Fruit fly (Drosophila melanogaster) whole organism, embryonic: ENCODE measurements around the gene ImpE3.

Experiments
- Abd-B ChIP-seq: fragments of 200-800 bp; sonication (Bioruptor generic); optimal IDR thresholded peaks from 2 replicates; lab custom pipeline; 2018; ENCODE audit warnings: missing biosample characterization, mild to moderate bottlenecking, missing genetic modification characterization, moderate library complexity
- B-H2 ChIP-seq: fragments of 200-800 bp; sonication (Bioruptor generic); optimal IDR thresholded peaks from 2 replicates; lab custom pipeline; 2018; ENCODE audit warnings: missing biosample characterization, mild to moderate bottlenecking, missing genetic modification characterization
- BEAF-32 ChIP-seq: fragments of 200-800 bp; sonication (Bioruptor generic); optimal IDR thresholded peaks from 3 replicates; lab custom pipeline; 2017; ENCODE audit warnings: missing biosample characterization, missing genetic modification characterization, mild to moderate bottlenecking, moderate library complexity, missing genetic modification reagents
- CG10462 ChIP-seq: fragments of 200-800 bp; sonication (Bioruptor generic); optimal IDR thresholded peaks from 2 replicates; lab custom pipeline; 2016; ENCODE audit warnings: missing biosample characterization, missing genetic modification characterization
- CG10543 ChIP-seq: fragments of 200-800 bp; sonication (Bioruptor generic); optimal IDR thresholded peaks from 3 replicates; lab custom pipeline; 2017; ENCODE audit warnings: missing biosample characterization, mild to moderate bottlenecking, missing genetic modification characterization, moderate library complexity
- CG10654 ChIP-seq: fragments of 200-800 bp; sonication (Bioruptor generic); optimal IDR thresholded peaks from 2 replicates; lab custom pipeline; 2016; ENCODE audit warnings: missing biosample characterization, missing genetic modification characterization
- CG12659 ChIP-seq: fragments of 200-800 bp; sonication (Bioruptor generic); optimal IDR thresholded peaks from 3 replicates; lab custom pipeline; 2017; ENCODE audit warnings: mild to moderate bottlenecking, missing biosample characterization, missing genetic modification reagents, missing genetic modification characterization
- CG13775 ChIP-seq: fragments of 200-800 bp; sonication (Bioruptor generic); optimal IDR thresholded peaks from 3 replicates; lab custom pipeline; 2017; ENCODE audit warnings: missing biosample characterization, mild to moderate bottlenecking, missing genetic modification characterization
- CG16779 ChIP-seq: fragments of 200-800 bp; sonication (Bioruptor generic); IDR thresholded peaks from 2 replicates; pipeline ENCODE4 v1.3.6; 2022; ENCODE audit warnings: missing biosample characterization, missing genetic modification characterization
- CG2129 ChIP-seq: fragments of 200-800 bp; sonication (Bioruptor generic); IDR thresholded peaks from 2 replicates; pipeline ENCODE4 v1.3.6; 2022; ENCODE audit warnings: missing biosample characterization, missing genetic modification characterization; ENCODE audit not compliant: partially characterized antibody
- CG2199 ChIP-seq: fragments of 200-800 bp; sonication (Bioruptor generic); IDR thresholded peaks from 3 replicates; pipeline ENCODE4 v1.3.6; 2022; ENCODE audit warnings: missing biosample characterization, missing genetic modification characterization
- CG3163 ChIP-seq: fragments of 200-800 bp; sonication (Bioruptor generic); optimal IDR thresholded peaks from 3 replicates; lab custom pipeline; 2016; ENCODE audit warnings: missing biosample characterization, missing genetic modification characterization
- CG3281 ChIP-seq: fragments of 200-800 bp; sonication (Bioruptor generic); optimal IDR thresholded peaks from 3 replicates; lab custom pipeline; 2017; ENCODE audit warnings: missing biosample characterization, mild to moderate bottlenecking, missing genetic modification characterization
- CG3995 ChIP-seq: fragments of 200-800 bp; sonication (Bioruptor generic); optimal IDR thresholded peaks from 3 replicates; lab custom pipeline; 2016; ENCODE audit warnings: missing biosample characterization, missing genetic modification characterization
- CG8281 ChIP-seq: fragments of 200-800 bp; sonication (Bioruptor generic); optimal IDR thresholded peaks from 2 replicates; lab custom pipeline; 2018; ENCODE audit warnings: missing biosample characterization, mild to moderate bottlenecking, missing genetic modification characterization, moderate library complexity
- CG8359 ChIP-seq: fragments of 200-800 bp; sonication (Bioruptor generic); optimal IDR thresholded peaks from 2 replicates; lab custom pipeline; 2017; ENCODE audit warnings: missing biosample characterization, mild to moderate bottlenecking, missing genetic modification characterization, borderline replicate concordance
- Ets65A ChIP-seq: fragments of 200-800 bp; sonication (Bioruptor generic); peaks from one replicate; lab custom pipeline; 2016; ENCODE audit warnings: missing biosample characterization, missing genetic modification characterization
- HLH3B ChIP-seq: fragments of 200-800 bp; sonication (Bioruptor generic); IDR thresholded peaks from 2 replicates; pipeline ENCODE4 v1.3.6; 2022; ENCODE audit warnings: missing biosample characterization, missing genetic modification characterization
- Hr51 ChIP-seq, 2 experiments: fragments of 200-800 bp; sonication (Bioruptor generic); optimal IDR thresholded peaks; 2 replicates in 1 of 2; 3 replicates in 1 of 2; lab custom pipeline; 2016 to 2018; ENCODE audit warnings: missing biosample characterization in 2 of 2, missing genetic modification characterization in 2 of 2, mild to moderate bottlenecking in 1 of 2, moderate library complexity in 1 of 2
- NC2β ChIP-seq: fragments of 200-800 bp; sonication (Bioruptor generic); optimal IDR thresholded peaks from 2 replicates; lab custom pipeline; 2016; ENCODE audit warnings: missing biosample characterization, missing genetic modification characterization
- Six4 ChIP-seq: fragments of 200-800 bp; sonication (Bioruptor generic); optimal IDR thresholded peaks from 2 replicates; lab custom pipeline; 2016; ENCODE audit warnings: missing biosample characterization, missing genetic modification characterization
- Sox102F ChIP-seq: fragments of 200-800 bp; sonication (Bioruptor generic); optimal IDR thresholded peaks from 2 replicates; lab custom pipeline; 2018; ENCODE audit warnings: missing biosample characterization, mild to moderate bottlenecking, missing genetic modification characterization, moderate library complexity
- ara ChIP-seq: fragments of 200-800 bp; sonication (Bioruptor generic); IDR thresholded peaks from 2 replicates; pipeline ENCODE4 v1.3.6; 2022; ENCODE audit warnings: missing biosample characterization, missing genetic modification characterization
- cg ChIP-seq: fragments of 200-800 bp; sonication (Bioruptor generic); optimal IDR thresholded peaks from 3 replicates; lab custom pipeline; 2019; ENCODE audit warnings: missing biosample characterization, mild to moderate bottlenecking, missing genetic modification characterization, moderate library complexity
- chinmo ChIP-seq: fragments of 200-800 bp; sonication (Bioruptor generic); IDR thresholded peaks from 4 replicates; pipeline ENCODE4 v1.3.6; 2022; ENCODE audit warnings: missing biosample characterization, missing genetic modification characterization; ENCODE audit not compliant: partially characterized antibody
- dati ChIP-seq: fragments of 200-800 bp; sonication (Bioruptor generic); IDR thresholded peaks from 2 replicates; pipeline ENCODE4 v1.3.6; 2022; ENCODE audit warnings: missing biosample characterization, missing genetic modification characterization
- dmrt99B ChIP-seq: fragments of 200-800 bp; sonication (Bioruptor generic); optimal IDR thresholded peaks from 2 replicates; lab custom pipeline; 2018; ENCODE audit warnings: missing biosample characterization, mild to moderate bottlenecking, missing genetic modification characterization, moderate library complexity
- gem ChIP-seq: fragments of 200-800 bp; sonication (Bioruptor generic); optimal IDR thresholded peaks from 2 replicates; lab custom pipeline; 2019; ENCODE audit warnings: missing biosample characterization, mild to moderate bottlenecking, missing genetic modification characterization, moderate library complexity
- hth ChIP-seq: fragments of >200 bp; optimal IDR thresholded peaks from 2 replicates; lab custom pipeline; 2017; ENCODE audit warnings: inconsistent platforms
- ken ChIP-seq: fragments of 200-800 bp; sonication (Bioruptor generic); IDR thresholded peaks from 3 replicates; pipeline ENCODE4 v1.3.6; 2022; ENCODE audit warnings: missing biosample characterization, missing genetic modification characterization
- klu ChIP-seq: fragments of 200-800 bp; sonication (Bioruptor generic); IDR thresholded peaks from 2 replicates; pipeline ENCODE4 v1.3.6; 2022; ENCODE audit warnings: missing biosample characterization, missing genetic modification characterization
- lmd ChIP-seq: fragments of 200-800 bp; sonication (Bioruptor generic); IDR thresholded peaks from 2 replicates; pipeline ENCODE4 v1.3.6; 2022; ENCODE audit warnings: missing biosample characterization, missing genetic modification characterization
- lola ChIP-seq, 3 experiments: fragments of >200 bp in 2 of 3; fragments of 200-800 bp in 1 of 3; sonication (Bioruptor generic) in 1 of 3; optimal IDR thresholded peaks; 2 replicates each; lab custom pipeline; 2017 to 2019; ENCODE audit warnings: missing biosample characterization in 3 of 3, missing genetic modification characterization in 3 of 3, mild to moderate bottlenecking in 1 of 3, moderate library complexity in 1 of 3
- mirr ChIP-seq: fragments of 200-800 bp; sonication (Bioruptor generic); optimal IDR thresholded peaks from 3 replicates; lab custom pipeline; 2018; ENCODE audit warnings: missing biosample characterization, mild to moderate bottlenecking, missing genetic modification characterization
- nom ChIP-seq: fragments of 200-800 bp; sonication (Bioruptor generic); optimal IDR thresholded peaks from 2 replicates; lab custom pipeline; 2017; ENCODE audit warnings: missing biosample characterization, missing genetic modification characterization, mild to moderate bottlenecking, moderate library complexity, missing genetic modification reagents
- pnt ChIP-seq: fragments of 200-800 bp; sonication (Bioruptor generic); optimal IDR thresholded peaks from 3 replicates; lab custom pipeline; 2016; ENCODE audit warnings: missing biosample characterization, missing genetic modification characterization
- row ChIP-seq: fragments of 200-800 bp; sonication (Bioruptor generic); IDR thresholded peaks from 3 replicates; pipeline ENCODE4 v1.3.6; 2022; ENCODE audit warnings: missing biosample characterization, missing genetic modification characterization
- tin ChIP-seq: fragments of 200-800 bp; sonication (Bioruptor generic); optimal IDR thresholded peaks from 3 replicates; lab custom pipeline; 2016; ENCODE audit warnings: missing biosample characterization, missing genetic modification characterization
- unc-4 ChIP-seq: fragments of 200-800 bp; sonication (Bioruptor generic); IDR thresholded peaks from 2 replicates; pipeline ENCODE4 v1.3.6; 2022; ENCODE audit warnings: missing biosample characterization, missing genetic modification characterization; ENCODE audit not compliant: partially characterized antibody
- zen2 ChIP-seq: fragments of 200-800 bp; sonication (Bioruptor generic); IDR thresholded peaks from 3 replicates; pipeline ENCODE4 v1.3.6; 2022; ENCODE audit warnings: missing biosample characterization, missing genetic modification characterization; ENCODE audit not compliant: partially characterized antibody

The ImpE3 gene

dm6 chr3R:7993506-7993905, 35.8 kb downstream of the ImpE3 start (continued):
- TF ChIP-seq chinmo (GFP tag; lab: Robert Waterston, UW) (peak; percentile 85; the same call in 1 of the 4 replicates), Sox102F (no peak), zen2 (GFP tag; lab: Robert Waterston, UW) (peak; percentile 10; the same call in 1 of the 3 replicates), mirr (GFP tag; lab: Kevin White, UChicago) (peak; percentile 18), CG3163 (GFP tag; lab: Kevin White, UChicago) (peak; percentile 80), CG13775 (GFP tag; lab: Kevin White, UChicago) (no peak), cg (GFP tag; lab: Kevin White, UChicago) (peak; percentile 75), HLH3B (no peak), lmd (GFP tag; lab: Robert Waterston, UW) (no peak), BEAF-32 (GFP tag; lab: Kevin White, UChicago) (no peak), CG12659 (GFP tag; lab: Kevin White, UChicago) (no peak), Six4 (GFP tag; lab: Kevin White, UChicago) (no peak)

- no peak for TF ChIP-seq klu (GFP tag; lab: Robert Waterston, UW)
- no peak for TF ChIP-seq CG2129 (GFP tag; lab: Robert Waterston, UW)
- TF ChIP-seq lola (GFP tag; optimal IDR thresholded peaks at IDR 0.05; lab: Kevin White, UChicago) = no peak
- no peak for TF ChIP-seq B-H2 (GFP tag; lab: Kevin White, UChicago)
- TF ChIP-seq CG3281 (GFP tag; lab: Kevin White, UChicago) = no peak
- no peak for TF ChIP-seq CG10543 (GFP tag; lab: Kevin White, UChicago)
- no peak for TF ChIP-seq dati (GFP tag; lab: Robert Waterston, UW)
- no peak for TF ChIP-seq CG2199
- TF ChIP-seq NC2β (GFP tag; lab: Kevin White, UChicago) = no peak
- no peak for TF ChIP-seq CG8281
- peak; percentile 16 for TF ChIP-seq gem
- peak in 1 of 2 experiments; percentile 13 for TF ChIP-seq Hr51 (GFP tag; optimal IDR thresholded peaks at IDR 0.05; lab: Kevin White, UChicago)
- TF ChIP-seq dmrt99B (tag; lab: Kevin White, UChicago) = no peak
- no peak for TF ChIP-seq pnt (GFP tag; lab: Kevin White, UChicago)
- TF ChIP-seq hth = no peak
- no peak for TF ChIP-seq ara
- TF ChIP-seq cg (GFP tag; lab: Kevin White, UChicago) = no peak
Observed at dm6 chr3R:7992100-7992499, 37.2 kb downstream of the ImpE3 start.

- TF ChIP-seq nom (GFP tag; lab: Kevin White, UChicago) (no peak), ken (GFP tag; lab: Robert Waterston, UW) (0 out of 3 replicates have a peak, but pooled peaks have one; percentile 47), CG8359 (GFP tag; lab: Kevin White, UChicago) (peak; percentile 99), row (no peak), CG10654 (no peak), Abd-B (GFP tag; lab: Kevin White, UChicago) (no peak), CG3995 (GFP tag; lab: Kevin White, UChicago) (no peak), Ets65A (no peak), CG10462 (GFP tag; lab: Kevin White, UChicago) (no peak), unc-4 (GFP tag; lab: Robert Waterston, UW) (no peak), tin (GFP tag; lab: Kevin White, UChicago) (no peak), CG16779 (GFP tag; lab: Robert Waterston, UW) (no peak)
Observed at dm6 chr3R:7991446-7991845, 37.9 kb downstream of the ImpE3 start.
